Worm (Caenorhabditis elegans) whole organism, mixed stage, embryonic: ENCODE data around the gene ZK795.2.

Source experiments
- M03D4.4 ChIP-seq: sonication (generic microtip); optimal IDR thresholded peaks from 2 replicates; lab custom pipeline; 2017; ENCODE audit warnings: mild to moderate bottlenecking, missing genetic modification characterization, missing compliant biosample characterization
- bed-3 ChIP-seq: fragments of 200-800 bp; sonication (Bioruptor generic); optimal IDR thresholded peaks from 3 replicates; lab custom pipeline; 2018; ENCODE audit warnings: mild to moderate bottlenecking, missing genetic modification characterization, moderate library complexity, missing compliant biosample characterization
- blmp-1 ChIP-seq: fragments of 150-350 bp; optimal IDR thresholded peaks from 2 replicates; lab custom pipeline; 2014; ENCODE audit warnings: missing biosample characterization, missing genetic modification characterization
- ceh-39 ChIP-seq: fragments of 150-350 bp; optimal IDR thresholded peaks from 2 replicates; lab custom pipeline; 2014; ENCODE audit warnings: missing biosample characterization, missing genetic modification characterization
- ces-1 ChIP-seq: fragments of 150-350 bp; optimal IDR thresholded peaks from 2 replicates; lab custom pipeline; 2014; ENCODE audit warnings: missing biosample characterization, missing genetic modification reagents, missing genetic modification characterization
- cnd-1 ChIP-seq: fragments of 200-800 bp; sonication (Bioruptor generic); optimal IDR thresholded peaks from 2 replicates; lab custom pipeline; 2018; ENCODE audit warnings: mild to moderate bottlenecking, missing genetic modification characterization, missing compliant biosample characterization
- drap-1 ChIP-seq: fragments of 200-800 bp; sonication (Bioruptor generic); optimal IDR thresholded peaks from 3 replicates; lab custom pipeline; 2018; ENCODE audit warnings: mild to moderate bottlenecking, missing genetic modification characterization, missing compliant biosample characterization
- elt-1 ChIP-seq: sonication (generic microtip); optimal IDR thresholded peaks from 2 replicates; lab custom pipeline; 2017; ENCODE audit warnings: missing genetic modification characterization, mild to moderate bottlenecking, missing compliant biosample characterization, antibody characterized with exemption, moderate library complexity, borderline replicate concordance; ENCODE audit not compliant: insufficient read depth
- elt-3 ChIP-seq: fragments of 150-350 bp; optimal IDR thresholded peaks from 2 replicates; lab custom pipeline; 2014; ENCODE audit warnings: missing biosample characterization, missing genetic modification characterization
- flh-1 ChIP-seq: fragments of 200-800 bp; sonication (Bioruptor generic); optimal IDR thresholded peaks from 2 replicates; lab custom pipeline; 2018; ENCODE audit warnings: mild to moderate bottlenecking, missing genetic modification characterization, moderate library complexity, missing compliant biosample characterization
- ham-2 ChIP-seq: fragments of 200-800 bp; sonication (Bioruptor generic); optimal IDR thresholded peaks from 2 replicates; lab custom pipeline; 2018; ENCODE audit warnings: mild to moderate bottlenecking, missing genetic modification characterization, missing compliant biosample characterization
- hlh-1 ChIP-seq: fragments of 150-350 bp; optimal IDR thresholded peaks from 2 replicates; lab custom pipeline; 2014; ENCODE audit warnings: missing biosample characterization, missing genetic modification reagents, missing genetic modification characterization
- lin-13 ChIP-seq: fragments of 150-350 bp; optimal IDR thresholded peaks from 2 replicates; lab custom pipeline; 2014; ENCODE audit warnings: missing biosample characterization, missing genetic modification characterization
- lin-32 ChIP-seq: fragments of 200-800 bp; sonication (Bioruptor generic); optimal IDR thresholded peaks from 2 replicates; lab custom pipeline; 2018; ENCODE audit warnings: mild to moderate bottlenecking, missing genetic modification characterization, missing compliant biosample characterization
- mls-2 ChIP-seq: sonication (generic microtip); optimal IDR thresholded peaks from 2 replicates; lab custom pipeline; 2016; ENCODE audit warnings: mild to moderate bottlenecking, missing genetic modification characterization, moderate library complexity, missing compliant biosample characterization
- nhr-2 ChIP-seq: fragments of 150-350 bp; optimal IDR thresholded peaks from 2 replicates; lab custom pipeline; 2014; ENCODE audit warnings: missing biosample characterization, missing genetic modification characterization
- nhr-237 ChIP-seq: fragments of 150-350 bp; optimal IDR thresholded peaks from 2 replicates; lab custom pipeline; 2014; ENCODE audit warnings: missing biosample characterization, missing genetic modification characterization
- pha-4 ChIP-seq: fragments of 150-350 bp; optimal IDR thresholded peaks from 2 replicates; lab custom pipeline; 2018; ENCODE audit warnings: missing biosample characterization, missing genetic modification reagents, missing genetic modification characterization
- sptf-1 ChIP-seq: sonication (generic microtip); optimal IDR thresholded peaks from 2 replicates; lab custom pipeline; 2017; ENCODE audit warnings: mild to moderate bottlenecking, missing genetic modification characterization, moderate library complexity, missing compliant biosample characterization
- tbx-8 ChIP-seq: fragments of 200-800 bp; sonication (Bioruptor generic); optimal IDR thresholded peaks from 2 replicates; lab custom pipeline; 2018; ENCODE audit warnings: mild to moderate bottlenecking, missing genetic modification characterization, moderate library complexity, missing compliant biosample characterization
- unc-120 ChIP-seq: sonication (generic microtip); optimal IDR thresholded peaks from 2 replicates; lab custom pipeline; 2017; ENCODE audit warnings: missing genetic modification characterization, missing compliant biosample characterization; ENCODE audit not compliant: poor library complexity, severe bottlenecking
- unc-39 ChIP-seq: fragments of 150-350 bp; optimal IDR thresholded peaks from 2 replicates; lab custom pipeline; 2014; ENCODE audit warnings: missing biosample characterization, missing genetic modification characterization
- unc-62 ChIP-seq: fragments of 150-350 bp; optimal IDR thresholded peaks from 2 replicates; lab custom pipeline; 2014; ENCODE audit warnings: missing biosample characterization, missing genetic modification reagents, missing genetic modification characterization
- zip-8 ChIP-seq: fragments of 150-350 bp; optimal IDR thresholded peaks from 2 replicates; lab custom pipeline; 2014; ENCODE audit warnings: missing biosample characterization, missing genetic modification characterization
- ztf-11 ChIP-seq: fragments of 150-350 bp; optimal IDR thresholded peaks from 2 replicates; lab custom pipeline; 2014; ENCODE audit warnings: missing biosample characterization, missing genetic modification characterization

ZK795.2 gene

DNA sequence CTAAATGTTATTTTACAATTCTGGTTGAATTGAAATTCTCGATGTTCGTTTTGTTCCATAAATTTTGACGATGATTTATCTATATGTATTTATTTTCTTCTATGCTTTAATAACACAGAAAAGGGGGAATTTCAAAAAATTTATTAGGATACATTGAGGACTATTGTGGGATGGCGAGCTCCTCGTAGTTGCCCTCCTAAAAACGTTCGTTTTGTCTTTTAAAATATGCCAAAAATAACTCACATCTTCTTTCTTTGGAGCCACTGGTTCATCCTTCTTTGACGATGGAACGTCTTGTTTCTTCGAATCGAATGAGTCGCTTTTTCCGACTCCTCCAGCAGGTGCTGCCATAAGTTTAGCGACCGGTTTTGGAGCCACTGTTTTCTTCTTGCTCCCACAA lies 11.8 kb upstream of the ZK795.2 start:
- TF ChIP-seq M03D4.4 (tag; lab: Kevin White, UChicago) (no peak), cnd-1 (no peak)

DNA sequence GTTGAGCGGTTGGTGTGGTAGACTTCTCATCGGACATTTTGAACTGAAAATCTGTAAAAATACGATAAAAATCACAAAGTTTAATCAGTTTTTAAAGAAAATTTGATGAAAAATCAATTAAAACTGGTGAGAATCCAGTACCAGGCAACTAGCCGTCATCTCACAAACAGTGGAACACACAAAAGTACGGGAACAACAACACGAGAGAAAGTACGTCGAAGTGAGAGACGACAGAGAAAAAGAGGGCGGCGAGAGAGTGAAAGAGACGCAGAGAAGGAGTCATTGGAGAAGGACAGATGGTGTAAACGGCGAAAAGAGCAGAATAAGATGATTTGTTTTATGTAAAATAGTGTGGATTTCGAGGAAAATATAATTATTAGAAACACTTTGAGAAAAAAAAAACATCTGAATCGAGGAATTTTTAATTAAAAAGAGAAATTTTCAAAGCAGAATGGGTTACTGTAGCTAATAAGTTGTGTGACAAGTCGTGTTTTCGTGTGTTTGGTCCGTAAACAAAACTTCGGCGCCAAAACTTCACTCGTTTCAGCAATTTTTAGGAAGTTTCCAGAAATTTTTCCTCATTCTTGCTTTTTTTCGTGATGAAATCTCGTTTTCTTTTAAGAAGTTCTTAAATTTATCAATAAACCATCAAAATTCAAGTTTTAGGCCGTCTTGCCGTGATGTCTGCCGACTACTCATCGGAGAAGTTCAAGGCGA lies 8.6 kb upstream of the ZK795.2 start, which contains the start of the genes hsb-1 and let-99:
Gene hsb-1 (minus strand): TSS at position 51 of the 717 bp plus-strand sequence.
Gene let-99 (plus strand): TSS at position 667 of the 717 bp plus-strand sequence.
- TF ChIP-seq unc-120 (tag; lab: Kevin White, UChicago) = no peak
- peak; percentile 31 for TF ChIP-seq hlh-1 (tag; lab: Kevin White, UChicago)
- TF ChIP-seq drap-1 = no peak
- TF ChIP-seq sptf-1 (tag; lab: Kevin White, UChicago) = peak; percentile 27
- no peak for TF ChIP-seq flh-1 (GFP tag; lab: Kevin White, UChicago)
- TF ChIP-seq nhr-2 (tag; lab: Kevin White, UChicago) = no peak
- TF ChIP-seq tbx-8 (GFP tag; lab: Kevin White, UChicago) = no peak
- no peak for TF ChIP-seq M03D4.4 (tag; lab: Kevin White, UChicago)
- TF ChIP-seq cnd-1 = peak; percentile 68
- TF ChIP-seq bed-3 (GFP tag; lab: Kevin White, UChicago) = no peak
- TF ChIP-seq lin-32 (GFP tag; lab: Kevin White, UChicago) = peak; percentile 69
- no peak for TF ChIP-seq ceh-39 (tag; lab: Kevin White, UChicago)
- TF ChIP-seq unc-39 (tag; lab: Kevin White, UChicago) = no peak
- peak; percentile 8 for TF ChIP-seq pha-4 (tag; lab: Kevin White, UChicago)
- TF ChIP-seq ham-2 (GFP tag; lab: Kevin White, UChicago) = peak; percentile 26

DNA sequence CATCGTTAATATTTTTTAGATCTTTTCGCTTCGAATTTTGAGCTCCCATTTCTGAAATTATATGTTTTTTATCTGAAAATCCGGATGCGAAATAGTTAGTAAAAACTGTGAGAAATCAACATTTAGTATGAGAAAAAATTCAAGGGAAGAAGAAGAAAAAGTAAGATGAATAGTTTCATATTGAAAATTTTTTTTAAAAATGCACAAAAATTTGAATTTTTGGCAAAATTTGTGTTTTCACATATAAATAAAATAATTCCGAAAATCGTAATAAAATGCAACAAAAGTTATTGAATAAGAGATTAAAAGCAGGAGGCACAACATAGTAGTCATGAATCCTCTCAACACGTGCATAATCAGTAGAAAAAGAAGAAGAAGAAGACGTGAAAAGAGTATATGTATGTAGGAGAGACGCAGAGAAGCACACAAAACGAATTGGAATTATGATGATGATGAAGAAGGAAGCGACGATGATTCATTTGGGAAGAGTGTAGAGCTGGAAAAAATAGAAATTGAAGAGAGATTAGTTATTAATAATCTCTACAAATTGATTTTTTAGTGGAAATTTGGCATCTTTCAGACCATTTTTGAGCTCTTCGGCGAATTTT lies 7.3 kb upstream of the ZK795.2 start, which contains the start of gene eak-7:
Gene eak-7 (minus strand): TSS at position 51 of the 608 bp plus-strand sequence.
- TF ChIP-seq unc-39 (tag; lab: Kevin White, UChicago) (no peak), unc-120 (tag; lab: Kevin White, UChicago) (no peak), ces-1 (GFP tag; lab: Kevin White, UChicago) (peak; percentile 61), elt-3 (tag; lab: Kevin White, UChicago) (no peak)

DNA sequence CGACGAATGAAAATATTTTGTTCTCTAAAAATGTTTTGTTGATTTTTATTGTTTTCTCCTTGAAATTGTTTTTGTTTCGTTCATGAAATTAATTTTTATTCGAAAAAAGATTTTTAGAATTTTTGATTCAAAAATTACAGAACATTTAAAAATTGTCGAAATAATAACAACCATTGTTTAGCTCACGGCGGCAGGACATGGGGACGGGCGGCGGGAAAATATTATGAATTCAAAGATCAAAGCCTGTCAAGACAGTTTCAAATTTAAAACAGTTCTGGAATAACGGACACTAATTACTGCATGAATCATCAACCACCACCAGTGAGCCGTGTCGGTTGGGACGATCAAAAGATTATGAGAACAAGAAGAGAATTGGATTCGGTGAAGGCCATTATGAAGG lies 1.8 kb upstream of the ZK795.2 start, which contains the start of gene snb-7:
Gene snb-7 (plus strand): TSS at position 301 of the 400 bp plus-strand sequence.
- TF ChIP-seq lin-13 (tag; lab: Kevin White, UChicago) (no peak), cnd-1 (no peak), lin-32 (GFP tag; lab: Kevin White, UChicago) (no peak), blmp-1 (tag; lab: Kevin White, UChicago) (no peak), ztf-11 (tag; lab: Kevin White, UChicago) (no peak), M03D4.4 (tag; lab: Kevin White, UChicago) (no peak), unc-120 (tag; lab: Kevin White, UChicago) (no peak), ham-2 (GFP tag; lab: Kevin White, UChicago) (no peak)

DNA sequence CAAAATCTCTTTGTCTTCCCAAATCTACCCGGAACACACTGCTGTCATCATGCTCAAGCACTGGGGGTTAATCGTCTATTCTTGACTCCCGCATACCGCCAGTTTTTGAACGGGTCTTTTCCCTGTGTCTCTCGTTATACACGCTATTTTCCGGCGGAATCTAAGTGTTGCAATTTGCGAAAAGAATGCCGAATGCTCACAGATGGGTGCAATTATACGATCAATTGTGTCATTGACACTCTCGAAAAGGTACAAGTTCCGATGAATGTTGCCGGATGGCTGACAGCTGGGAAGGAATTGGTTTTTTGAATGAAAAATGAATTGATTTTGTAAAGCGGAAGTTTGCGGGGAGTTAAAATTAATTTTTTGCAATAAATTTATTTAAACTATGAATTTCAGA lies 6.8 kb downstream of the ZK795.2 start:
- TF ChIP-seq zip-8 (tag; lab: Kevin White, UChicago) = no peak
- no peak for TF ChIP-seq bed-3 (GFP tag; lab: Kevin White, UChicago)
- peak; percentile 91 for TF ChIP-seq lin-32 (GFP tag; lab: Kevin White, UChicago)
- peak; percentile 92 for TF ChIP-seq nhr-2 (tag; lab: Kevin White, UChicago)
- no peak for TF ChIP-seq nhr-237 (tag; lab: Kevin White, UChicago)
- TF ChIP-seq unc-39 (tag; lab: Kevin White, UChicago) = no peak

DNA sequence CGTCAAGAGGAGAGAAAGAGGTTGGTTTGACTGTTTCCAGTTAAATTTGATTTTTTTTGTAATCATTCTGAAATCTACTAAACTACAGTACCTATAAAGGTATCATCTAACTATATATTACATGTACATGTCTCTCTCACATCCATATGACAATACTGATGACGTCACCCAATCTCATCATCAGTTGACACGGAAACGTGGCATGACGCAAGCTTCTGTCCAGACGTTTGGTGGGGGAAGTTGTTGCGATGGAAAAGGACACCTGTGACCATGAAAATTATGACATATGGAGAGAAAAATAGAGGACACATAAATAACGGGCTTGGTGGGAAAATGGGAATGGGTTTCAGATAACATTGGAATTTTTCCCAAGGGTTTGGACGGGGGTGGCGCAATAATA lies 9.8 kb downstream of the ZK795.2 start:
- TF ChIP-seq unc-39 (tag; lab: Kevin White, UChicago) = no peak
- TF ChIP-seq elt-1 (tag; lab: Kevin White, UChicago) = no peak
- TF ChIP-seq unc-62 (GFP tag; lab: Kevin White, UChicago) = peak; percentile 46
- TF ChIP-seq mls-2 = no peak
- TF ChIP-seq pha-4 (tag; lab: Kevin White, UChicago) = no peak
- TF ChIP-seq cnd-1 = peak; percentile 49
- TF ChIP-seq lin-32 (GFP tag; lab: Kevin White, UChicago) = peak; percentile 43
- peak; percentile 87 for TF ChIP-seq nhr-2 (tag; lab: Kevin White, UChicago)
- no peak for TF ChIP-seq nhr-237 (tag; lab: Kevin White, UChicago)
- TF ChIP-seq zip-8 (tag; lab: Kevin White, UChicago) = peak; percentile 97
- TF ChIP-seq blmp-1 (tag; lab: Kevin White, UChicago) = no peak
- TF ChIP-seq sptf-1 (tag; lab: Kevin White, UChicago) = no peak
